Worm (Caenorhabditis elegans) whole organism, early embryonic: ENCODE data around the gene sas-7.

Experiments
- B0310.2 ChIP-seq: sonication (generic microtip); optimal IDR thresholded peaks from 2 replicates; lab custom pipeline; 2016; ENCODE audit warnings: mild to moderate bottlenecking, missing genetic modification characterization, missing compliant biosample characterization
- F13C5.2 ChIP-seq: sonication (generic microtip); optimal IDR thresholded peaks from 2 replicates; lab custom pipeline; 2017; ENCODE audit warnings: mild to moderate bottlenecking, missing genetic modification characterization, inconsistent platforms, missing compliant biosample characterization
- aly-1 ChIP-seq: sonication (generic microtip); optimal IDR thresholded peaks from 2 replicates; lab custom pipeline; 2016; ENCODE audit warnings: missing genetic modification characterization, missing compliant biosample characterization
- ama-1 ChIP-seq: fragments of 150-350 bp; optimal IDR thresholded peaks from 2 replicates; lab custom pipeline; 2014
- ceh-13 ChIP-seq: fragments of 200-800 bp; sonication (Bioruptor generic); optimal IDR thresholded peaks from 2 replicates; lab custom pipeline; 2018; ENCODE audit warnings: mild to moderate bottlenecking, missing genetic modification characterization, missing compliant biosample characterization
- ceh-36 ChIP-seq: sonication (generic microtip); optimal IDR thresholded peaks from 2 replicates; lab custom pipeline; 2016; ENCODE audit warnings: missing genetic modification characterization, inconsistent platforms, missing compliant biosample characterization
- ets-7 ChIP-seq: sonication (generic microtip); optimal IDR thresholded peaks from 2 replicates; lab custom pipeline; 2016; ENCODE audit warnings: missing genotype, missing genetic modification characterization, missing compliant biosample characterization
- flt-1 ChIP-seq: fragments of 200-800 bp; sonication (Bioruptor generic); IDR thresholded peaks from 2 replicates; pipeline ENCODE4 v1.3.6; 2022; ENCODE audit warnings: missing genetic modification characterization, missing compliant biosample characterization
- hmbx-1 ChIP-seq: sonication (generic microtip); optimal IDR thresholded peaks from 2 replicates; lab custom pipeline; 2016; ENCODE audit warnings: mild to moderate bottlenecking, missing genetic modification characterization, missing compliant biosample characterization
- hmg-4 ChIP-seq: fragments of 200-800 bp; sonication (Bioruptor generic); optimal IDR thresholded peaks from 2 replicates; lab custom pipeline; 2018; ENCODE audit warnings: mild to moderate bottlenecking, missing genetic modification characterization, missing compliant biosample characterization
- hnd-1 ChIP-seq: sonication (generic microtip); optimal IDR thresholded peaks from 2 replicates; lab custom pipeline; 2016; ENCODE audit warnings: missing genetic modification characterization, missing compliant biosample characterization
- pes-1 ChIP-seq: fragments of 200-800 bp; sonication (Bioruptor generic); IDR thresholded peaks from 2 replicates; pipeline ENCODE4 v1.3.6; 2022; ENCODE audit warnings: missing genetic modification reagents, missing genetic modification characterization, missing compliant biosample characterization
- scrt-1 ChIP-seq: fragments of 200-800 bp; sonication (Bioruptor generic); IDR thresholded peaks from 2 replicates; pipeline ENCODE4 v1.3.6; 2022; ENCODE audit warnings: missing genetic modification characterization, missing compliant biosample characterization
- sea-1 ChIP-seq: fragments of 200-800 bp; sonication (Bioruptor generic); conservative IDR thresholded peaks from 2 replicates; pipeline ENCODE4 v1.3.6; 2022; ENCODE audit warnings: missing genetic modification characterization, missing compliant biosample characterization
- tbx-11 ChIP-seq: fragments of 200-800 bp; sonication (Bioruptor generic); IDR thresholded peaks from 2 replicates; pipeline ENCODE4 v1.3.6; 2022; ENCODE audit warnings: missing genetic modification characterization, missing compliant biosample characterization
- tbx-37 ChIP-seq: fragments of 200-800 bp; sonication (Bioruptor generic); conservative IDR thresholded peaks from 2 replicates; pipeline ENCODE4 v1.3.6; 2022; ENCODE audit warnings: missing genetic modification reagents, missing genetic modification characterization, missing compliant biosample characterization
- tra-4 ChIP-seq: sonication (generic microtip); optimal IDR thresholded peaks from 2 replicates; lab custom pipeline; 2017; ENCODE audit warnings: missing genetic modification characterization, missing compliant biosample characterization

sas-7 gene

DNA sequence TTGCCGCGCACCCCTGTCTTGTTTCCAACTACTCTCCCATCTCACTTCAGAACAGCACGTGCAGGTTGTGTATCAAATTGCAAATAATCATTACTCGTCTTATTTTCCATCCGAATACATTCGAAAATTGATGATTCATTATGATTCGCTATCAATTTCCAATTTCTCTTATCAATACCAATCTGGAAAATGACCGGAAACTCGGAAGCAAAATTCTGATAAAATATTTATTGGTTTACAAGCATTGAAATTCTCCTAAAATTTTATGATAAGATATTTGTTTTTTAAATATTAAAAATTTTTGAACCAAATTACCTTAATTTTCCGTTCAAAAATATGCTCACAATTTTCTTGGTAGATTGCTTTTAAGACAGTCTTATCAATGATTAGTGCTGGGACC is 15.5 kb upstream of the sas-7 start:
- no peak for TF ChIP-seq hmg-4
- no peak for TF ChIP-seq sea-1
- TF ChIP-seq F13C5.2 (tag; lab: Kevin White, UChicago), result no peak

DNA sequence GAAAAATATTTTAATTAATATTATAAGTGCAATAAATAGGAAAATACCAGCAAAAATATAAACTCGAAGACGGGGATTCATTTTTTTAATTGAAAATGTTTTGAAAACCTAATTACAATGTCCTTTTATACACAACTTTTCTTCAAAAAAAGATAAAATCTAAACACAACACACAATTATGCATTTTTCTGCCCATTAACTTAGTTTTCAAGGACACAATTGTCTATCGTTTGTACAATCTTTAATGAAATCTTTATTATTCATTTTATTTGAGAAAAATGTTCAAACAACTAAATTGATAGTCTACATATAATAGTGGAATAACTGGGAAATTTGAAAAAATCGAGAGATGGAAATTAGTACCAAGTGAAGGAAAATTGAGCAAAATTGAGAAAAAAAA is 14.8 kb upstream of the sas-7 start, which contains the start of gene T07A5.1:
T07A5.1 (minus strand) TSS at position 149 of the 400 bp plus-strand sequence.
- TF ChIP-seq tbx-11, result no peak
- no peak for TF ChIP-seq tbx-37 (GFP tag; lab: Robert Waterston, UW)
- TF ChIP-seq ama-1 (lab: Kevin White, UChicago), result no peak
- TF ChIP-seq aly-1 (tag; lab: Kevin White, UChicago), result no peak
- no peak for TF ChIP-seq hmbx-1 (tag; lab: Kevin White, UChicago)

DNA sequence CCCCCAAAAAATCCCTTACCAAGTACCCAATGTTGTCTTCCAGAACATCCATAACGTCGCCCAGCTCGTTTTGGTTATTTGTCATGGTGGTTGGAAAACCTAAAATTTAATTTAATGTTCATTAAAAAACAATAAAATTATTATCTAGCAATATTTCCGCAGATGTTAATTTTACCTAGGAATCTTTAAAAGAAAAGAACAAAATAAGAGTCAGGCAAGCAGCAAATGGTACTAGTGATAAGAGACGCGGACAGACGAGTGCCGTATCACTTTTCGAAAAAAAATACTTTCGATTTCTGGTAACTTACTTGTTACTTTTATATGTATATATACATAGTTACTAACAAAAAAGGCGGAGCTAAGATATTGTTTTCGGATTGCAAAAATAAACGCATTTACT is 9.8 kb upstream of the sas-7 start, which contains the start of gene T07A5.7:
T07A5.7 (minus strand) TSS at position 101 of the 400 bp plus-strand sequence.
- TF ChIP-seq flt-1, result no peak
- no peak for TF ChIP-seq F13C5.2 (tag; lab: Kevin White, UChicago)
- no peak for TF ChIP-seq ama-1 (lab: Kevin White, UChicago)
- no peak for TF ChIP-seq B0310.2 (tag; lab: Kevin White, UChicago)
- no peak for TF ChIP-seq tra-4 (tag; lab: Kevin White, UChicago)
- no peak for TF ChIP-seq ets-7 (tag; lab: Kevin White, UChicago)
- no peak for TF ChIP-seq aly-1 (tag; lab: Kevin White, UChicago)
- TF ChIP-seq sea-1, result no peak

DNA sequence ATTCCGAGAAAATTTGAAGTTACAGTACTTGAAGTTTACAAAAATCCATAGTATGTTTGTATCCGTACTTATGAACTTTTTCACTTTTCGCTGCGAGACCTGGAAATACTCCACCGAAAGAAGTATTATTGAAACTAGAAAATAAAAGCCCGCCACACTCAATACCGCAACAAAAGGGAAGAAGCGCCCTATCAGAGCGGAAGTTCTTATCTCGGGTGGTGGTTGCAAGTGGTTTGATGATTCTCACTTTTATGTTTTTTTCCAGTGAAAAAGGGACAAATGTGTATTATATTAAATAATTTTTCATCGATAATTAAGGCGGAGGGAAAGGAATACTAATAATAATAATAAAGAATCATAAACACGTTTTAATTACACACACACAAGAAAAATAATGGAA is 6.6 kb upstream of the sas-7 start:
- TF ChIP-seq ceh-13 (GFP tag; lab: Kevin White, UChicago) (no peak), hnd-1 (tag; lab: Kevin White, UChicago) (no peak), ama-1 (lab: Kevin White, UChicago) (no peak), pes-1 (GFP tag; lab: Robert Waterston, UW) (no peak), tra-4 (tag; lab: Kevin White, UChicago) (no peak), scrt-1 (GFP tag; lab: Robert Waterston, UW) (no peak), F13C5.2 (tag; lab: Kevin White, UChicago) (no peak), tbx-11 (no peak), ceh-36 (no peak), tbx-37 (GFP tag; lab: Robert Waterston, UW) (no peak), hmbx-1 (tag; lab: Kevin White, UChicago) (no peak), ets-7 (tag; lab: Kevin White, UChicago) (no peak), flt-1 (no peak), B0310.2 (tag; lab: Kevin White, UChicago) (no peak), sea-1 (no peak)

DNA sequence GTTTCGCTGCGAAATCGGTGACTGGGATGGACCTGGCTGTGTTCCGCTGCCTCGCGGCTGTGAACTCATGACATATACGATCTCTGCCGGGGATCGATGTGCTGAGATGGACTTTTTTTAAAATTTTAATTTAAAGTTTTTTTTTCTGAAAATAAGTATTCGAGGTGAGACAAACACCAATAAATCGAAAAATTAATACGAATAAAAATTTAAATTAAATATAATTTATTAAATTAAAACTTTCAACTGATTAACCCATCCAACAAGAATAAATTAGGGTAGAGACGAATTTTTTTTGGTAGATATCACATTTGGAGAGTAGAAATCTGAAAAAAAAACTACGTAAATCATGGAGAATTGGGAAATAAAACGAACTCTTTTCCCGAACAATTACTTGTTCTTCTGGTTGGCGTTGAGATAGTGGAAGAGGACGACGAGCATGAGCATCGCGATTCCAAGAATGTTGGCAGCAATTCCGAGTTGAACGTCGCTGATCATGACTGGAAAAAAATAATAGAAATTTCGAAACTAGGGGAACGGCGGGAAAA is 2.7 kb upstream of the sas-7 start, which contains the start of the genes unc-50 and ostf-4:
unc-50 (minus strand) TSS at position 101 of the 548 bp plus-strand sequence.
ostf-4 (minus strand) TSS at position 498 of the 548 bp plus-strand sequence.
- TF ChIP-seq hmg-4 (no peak), pes-1 (GFP tag; lab: Robert Waterston, UW) (no peak), hnd-1 (tag; lab: Kevin White, UChicago) (no peak), tbx-11 (no peak), ceh-13 (GFP tag; lab: Kevin White, UChicago) (no peak), hmbx-1 (tag; lab: Kevin White, UChicago) (no peak), sea-1 (no peak), ceh-36 (no peak), F13C5.2 (tag; lab: Kevin White, UChicago) (no peak), scrt-1 (GFP tag; lab: Robert Waterston, UW) (no peak), tbx-37 (GFP tag; lab: Robert Waterston, UW) (no peak), tra-4 (tag; lab: Kevin White, UChicago) (no peak), ama-1 (lab: Kevin White, UChicago) (no peak), aly-1 (tag; lab: Kevin White, UChicago) (no peak), ets-7 (tag; lab: Kevin White, UChicago) (no peak), flt-1 (no peak), B0310.2 (tag; lab: Kevin White, UChicago) (no peak)

DNA sequence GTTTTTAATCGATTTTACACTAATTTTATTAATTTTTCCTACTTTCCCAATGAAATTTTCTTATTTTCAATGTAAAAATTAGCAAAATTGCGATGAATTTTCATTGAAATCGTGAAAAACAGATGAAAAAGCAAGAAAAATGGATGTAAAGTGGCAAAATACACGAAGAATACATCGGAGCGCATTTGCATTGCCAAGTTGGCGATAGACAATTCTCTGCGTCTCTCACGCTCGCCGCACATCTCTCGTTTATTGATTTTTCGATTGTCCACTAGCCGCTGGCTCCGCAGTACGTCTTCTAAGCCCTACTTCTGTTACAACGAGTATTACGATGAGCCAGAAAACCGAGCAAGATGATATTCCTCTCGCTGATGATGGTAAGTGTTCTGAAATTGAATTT is 2.1 kb upstream of the sas-7 start, which contains the start of gene unc-69:
unc-69 (plus strand) TSS at position 185 of the 400 bp plus-strand sequence.
- TF ChIP-seq tbx-37 (GFP tag; lab: Robert Waterston, UW) (no peak), tbx-11 (no peak), B0310.2 (tag; lab: Kevin White, UChicago) (no peak), tra-4 (tag; lab: Kevin White, UChicago) (no peak), hmbx-1 (tag; lab: Kevin White, UChicago) (no peak), aly-1 (tag; lab: Kevin White, UChicago) (no peak), flt-1 (no peak)

DNA sequence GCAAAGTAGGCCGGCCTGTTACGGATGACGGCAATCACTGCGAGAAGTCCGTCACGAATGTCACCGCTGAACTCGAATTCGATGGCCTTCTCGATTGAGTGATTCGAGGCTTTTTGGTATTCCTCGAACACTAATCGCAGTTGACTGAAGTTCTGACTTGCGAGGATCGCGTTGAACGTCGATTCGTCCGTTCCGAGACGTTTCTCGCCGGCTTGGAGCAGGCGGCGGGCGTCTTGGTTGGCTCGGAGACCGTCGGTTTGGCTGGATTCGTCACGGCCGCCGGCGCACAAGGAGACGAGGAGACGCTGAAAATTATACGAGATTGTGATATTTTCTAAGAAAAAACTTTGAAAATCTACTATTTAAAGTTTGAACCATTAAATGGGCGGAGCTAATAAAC is 5.5 kb downstream of the sas-7 start:
- TF ChIP-seq scrt-1 (GFP tag; lab: Robert Waterston, UW) (no peak), flt-1 (no peak), sea-1 (no peak)
